Worm (Caenorhabditis elegans): Measurements from ENCODE around the gene natb-1.

The natb-1 gene

DNA sequence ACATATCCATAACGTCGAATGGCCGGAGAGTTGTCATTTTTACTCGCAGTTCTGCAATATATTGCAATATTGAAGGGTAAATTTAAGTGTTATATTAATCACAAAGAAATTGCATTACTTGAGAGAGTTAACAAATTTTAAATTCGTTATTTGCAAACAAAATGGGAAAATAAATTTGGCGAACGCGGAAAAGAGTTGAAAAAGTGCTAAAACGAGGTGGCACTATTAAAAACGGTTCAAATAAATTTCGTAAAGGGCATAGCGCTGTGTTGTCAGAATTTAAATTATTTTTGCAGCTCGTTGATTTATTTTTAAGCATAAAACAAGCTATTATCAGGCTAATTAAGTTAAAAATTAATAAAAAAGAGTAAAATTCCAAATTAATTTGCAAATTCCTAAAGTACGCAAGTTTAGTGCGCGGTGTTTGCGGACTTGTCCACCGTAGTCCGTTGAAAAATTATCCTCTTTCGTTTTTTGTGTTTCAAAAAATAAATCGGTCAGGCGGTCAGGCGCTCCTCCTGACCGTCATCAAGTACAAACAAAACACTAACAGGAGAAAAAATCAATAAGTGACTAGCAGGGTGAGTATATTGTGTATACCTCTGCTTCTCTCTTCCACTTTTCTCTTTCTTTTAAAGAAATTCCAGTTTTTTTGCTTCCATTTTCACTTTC lies at the start of gene natb-1, which contains the start of gene abhd-12:
Gene natb-1, minus strand, starts transcription at position 51 of the 672 bp plus-strand sequence.
Gene abhd-12, plus strand, starts transcription at position 499 of the 672 bp plus-strand sequence.
- TF ChIP-seq ztf-4 (tag; optimal IDR thresholded peaks at IDR 0.05) (no peak), lin-11 (tag; optimal IDR thresholded peaks at IDR 0.05) (no peak), ceh-82 (tag; optimal IDR thresholded peaks at IDR 0.05) (no peak), nhr-12 (tag; optimal IDR thresholded peaks at IDR 0.05) (no peak), lin-13 (GFP tag; optimal IDR thresholded peaks at IDR 0.05) (no peak), lsy-2 (tag; optimal IDR thresholded peaks at IDR 0.05) (peak; percentile 84 to 96), sem-4 (tag; optimal IDR thresholded peaks at IDR 0.05) (no peak), ZK546.5 (tag; optimal IDR thresholded peaks at IDR 0.05) (no peak), ceh-16 (tag; optimal IDR thresholded peaks at IDR 0.05) (no peak), crh-2 (tag; optimal IDR thresholded peaks at IDR 0.05) (peak; percentile 12), ama-1 (optimal IDR thresholded peaks at IDR 0.05) (no peak), nhr-6 (tag; optimal IDR thresholded peaks at IDR 0.05) (no peak), lin-39 (tag; optimal IDR thresholded peaks at IDR 0.05) (no peak), ztf-1 (GFP tag; conservative IDR thresholded peaks at IDR 0.05) (no peak), sma-3 (GFP tag; optimal IDR thresholded peaks at IDR 0.05) (no peak), skn-1 (tag; optimal IDR thresholded peaks at IDR 0.05) (no peak), C34F6.9 (tag; optimal IDR thresholded peaks at IDR 0.05) (peak; percentile 75), mbf-1 (tag; optimal IDR thresholded peaks at IDR 0.05) (no peak), R02D3.7 (tag; optimal IDR thresholded peaks at IDR 0.05) (no peak), gmeb-1 (tag; optimal IDR thresholded peaks at IDR 0.05) (peak; percentile 54), ztf-11 (tag; optimal IDR thresholded peaks at IDR 0.05) (no peak), Y55F3AM.14 (GFP tag; optimal IDR thresholded peaks at IDR 0.05) (no peak), mdl-1 (tag; optimal IDR thresholded peaks at IDR 0.05) (no peak), elt-3 (tag; optimal IDR thresholded peaks at IDR 0.05) (no peak), nhr-21 (tag; optimal IDR thresholded peaks at IDR 0.05) (no peak), nhr-25 (tag; optimal IDR thresholded peaks at IDR 0.05) (peak; percentile 30), dmd-4 (tag; optimal IDR thresholded peaks at IDR 0.05) (no peak), blmp-1 (tag; optimal IDR thresholded peaks at IDR 0.05; ENCODE audit: insufficient read depth) (peak; percentile 3), F13H6.1 (tag; optimal IDR thresholded peaks at IDR 0.05) (no peak), nhr-11 (tag; optimal IDR thresholded peaks at IDR 0.05) (no peak), nhr-129 (tag; optimal IDR thresholded peaks at IDR 0.05) (peak; percentile 45), snpc-4 (tag; optimal IDR thresholded peaks at IDR 0.05) (no peak), nhr-10 (tag; optimal IDR thresholded peaks at IDR 0.05) (no peak), nhr-23 (tag; optimal IDR thresholded peaks at IDR 0.05) (no peak), aly-2 (tag; optimal IDR thresholded peaks at IDR 0.05) (no peak), alr-1 (tag; optimal IDR thresholded peaks at IDR 0.05) (no peak), egl-27 (tag; optimal IDR thresholded peaks at IDR 0.05) (no peak), nhr-77 (tag; optimal IDR thresholded peaks at IDR 0.05) (no peak), zag-1 (tag; optimal IDR thresholded peaks at IDR 0.05) (no peak), peb-1 (tag; optimal IDR thresholded peaks at IDR 0.05) (no peak), sma-9 (GFP tag; optimal IDR thresholded peaks at IDR 0.05) (no peak), sma-9 (tag; optimal IDR thresholded peaks at IDR 0.05) (no peak), mab-5 (tag; optimal IDR thresholded peaks at IDR 0.05) (no peak), unc-62 (GFP tag; optimal IDR thresholded peaks at IDR 0.05) (no peak), nhr-237 (tag; optimal IDR thresholded peaks at IDR 0.05) (no peak), unc-55 (GFP tag; optimal IDR thresholded peaks at IDR 0.05) (peak; percentile 72), fos-1 (tag; optimal IDR thresholded peaks at IDR 0.05) (peak; percentile 20), elt-1 (tag; optimal IDR thresholded peaks at IDR 0.05) (no peak), unc-39 (tag; optimal IDR thresholded peaks at IDR 0.05) (no peak)

All from whole organism, L2 larva.